Fruit fly (Drosophila melanogaster) whole organism, embryonic: ENCODE data around the gene CG15142.

Source experiments
- Asciz ChIP-seq: fragments of 200-800 bp; sonication (Bioruptor generic); optimal IDR thresholded peaks from 2 replicates; lab custom pipeline; 2017; ENCODE audit warnings: missing biosample characterization, mild to moderate bottlenecking, missing genetic modification characterization, missing genetic modification reagents
- Awh ChIP-seq: fragments of 200-800 bp; sonication (Bioruptor generic); IDR thresholded peaks from 2 replicates; pipeline ENCODE4, ENCODE4 v1.3.6; 2022; ENCODE audit warnings: missing biosample characterization, missing genetic modification characterization
- CG10147 ChIP-seq: fragments of 200-800 bp; sonication (Bioruptor generic); optimal IDR thresholded peaks from 2 replicates; lab custom pipeline; 2019; ENCODE audit warnings: missing biosample characterization, mild to moderate bottlenecking, missing genetic modification characterization, moderate library complexity
- CG10267 ChIP-seq: fragments of 200-800 bp; sonication (Bioruptor generic); optimal IDR thresholded peaks from 2 replicates; lab custom pipeline; 2018; ENCODE audit warnings: missing biosample characterization, mild to moderate bottlenecking, missing genetic modification characterization, moderate library complexity
- CG10366 ChIP-seq: fragments of 200-800 bp; sonication (Bioruptor generic); IDR thresholded peaks from 2 replicates; pipeline ENCODE4 v1.3.6; 2022; ENCODE audit warnings: missing biosample characterization, missing genetic modification characterization
- CG11247 ChIP-seq: fragments of 200-800 bp; sonication (Bioruptor generic); IDR thresholded peaks from 2 replicates; pipeline ENCODE4 v1.3.6; 2022; ENCODE audit warnings: missing biosample characterization, missing genetic modification characterization
- CG11504 ChIP-seq: fragments of 200-800 bp; sonication (Bioruptor generic); optimal IDR thresholded peaks from 3 replicates; lab custom pipeline; 2019; ENCODE audit warnings: missing biosample characterization, mild to moderate bottlenecking, missing genetic modification characterization, moderate library complexity
- CG12155 ChIP-seq: fragments of 200-800 bp; sonication (Bioruptor generic); optimal IDR thresholded peaks from 3 replicates; lab custom pipeline; 2016; ENCODE audit warnings: missing biosample characterization, missing genetic modification characterization
- CG12299 ChIP-seq: fragments of 200-800 bp; sonication (Bioruptor generic); optimal IDR thresholded peaks from 2 replicates; lab custom pipeline; 2018; ENCODE audit warnings: missing biosample characterization, mild to moderate bottlenecking, missing genetic modification characterization
- CG12659 ChIP-seq: fragments of 200-800 bp; sonication (Bioruptor generic); optimal IDR thresholded peaks from 3 replicates; lab custom pipeline; 2017; ENCODE audit warnings: mild to moderate bottlenecking, missing biosample characterization, missing genetic modification reagents, missing genetic modification characterization
- CG14441 ChIP-seq: fragments of 200-800 bp; sonication (Bioruptor generic); IDR thresholded peaks from 2 replicates; pipeline ENCODE4 v1.3.6; 2022; ENCODE audit warnings: missing biosample characterization, missing genetic modification characterization
- CG14667 ChIP-seq: fragments of 200-800 bp; sonication (Bioruptor generic); IDR thresholded peaks from 2 replicates; pipeline ENCODE4 v1.3.6; 2022; ENCODE audit warnings: missing biosample characterization, missing genetic modification characterization
- CG14965 ChIP-seq: fragments of 200-800 bp; sonication (Bioruptor generic); optimal IDR thresholded peaks from 2 replicates; lab custom pipeline; 2016; ENCODE audit warnings: missing biosample characterization, missing genetic modification characterization, borderline replicate concordance
- CG15479 ChIP-seq: fragments of 200-800 bp; sonication (Bioruptor generic); optimal IDR thresholded peaks from 3 replicates; lab custom pipeline; 2019; ENCODE audit warnings: missing biosample characterization, mild to moderate bottlenecking, missing genetic modification characterization, moderate library complexity
- CG16813 ChIP-seq: fragments of 200-800 bp; sonication (Bioruptor generic); IDR thresholded peaks from 3 replicates; pipeline ENCODE4 v1.3.6; 2022; ENCODE audit warnings: missing biosample characterization, missing genetic modification characterization; ENCODE audit not compliant: partially characterized antibody
- CG16815 ChIP-seq: fragments of 200-800 bp; sonication (Bioruptor generic); optimal IDR thresholded peaks from 3 replicates; lab custom pipeline; 2017; ENCODE audit warnings: missing biosample characterization, mild to moderate bottlenecking, missing genetic modification characterization
- CG17568 ChIP-seq: fragments of 200-800 bp; sonication (Bioruptor generic); optimal IDR thresholded peaks from 2 replicates; lab custom pipeline; 2018; ENCODE audit warnings: missing biosample characterization, mild to moderate bottlenecking, missing genetic modification characterization, moderate library complexity
- CG1792 ChIP-seq: fragments of 200-800 bp; sonication (Bioruptor generic); optimal IDR thresholded peaks from 2 replicates; lab custom pipeline; 2016; ENCODE audit warnings: missing biosample characterization, missing genetic modification characterization
- CG3726 ChIP-seq: fragments of 200-800 bp; sonication (Bioruptor generic); IDR thresholded peaks from 3 replicates; pipeline ENCODE4, ENCODE4 v1.3.6; 2022; ENCODE audit warnings: missing biosample characterization, missing genetic modification characterization
- CG4617 ChIP-seq: fragments of 200-800 bp; sonication (Bioruptor generic); optimal IDR thresholded peaks from 3 replicates; lab custom pipeline; 2016; ENCODE audit warnings: missing biosample characterization, missing genetic modification characterization, borderline replicate concordance
- CG6272 ChIP-seq: fragments of 200-800 bp; sonication (Bioruptor generic); IDR thresholded peaks from 2 replicates; pipeline ENCODE4 v1.3.6; 2022; ENCODE audit warnings: missing biosample characterization, missing genetic modification characterization
- CG8290 ChIP-seq, 3 experiments: fragments of 200-800 bp; sonication (Bioruptor generic); optimal IDR thresholded peaks; 2 replicates each; lab custom pipeline; 2016 to 2019; ENCODE audit warnings: missing biosample characterization in 3 of 3, missing genetic modification characterization in 3 of 3, mild to moderate bottlenecking in 2 of 3, moderate library complexity in 1 of 3
- CkIIα-i1 ChIP-seq: fragments of 200-800 bp; sonication (Bioruptor generic); IDR thresholded peaks from 2 replicates; pipeline ENCODE4 v1.3.6; 2022; ENCODE audit warnings: missing biosample characterization, missing genetic modification characterization
- HLH3B ChIP-seq: fragments of 200-800 bp; sonication (Bioruptor generic); IDR thresholded peaks from 2 replicates; pipeline ENCODE4 v1.3.6; 2022; ENCODE audit warnings: missing biosample characterization, missing genetic modification characterization
- Mad ChIP-seq: fragments of 200-800 bp; sonication (Bioruptor generic); optimal IDR thresholded peaks from 2 replicates; lab custom pipeline; 2016; ENCODE audit warnings: missing biosample characterization, missing genetic modification characterization
- Mrtf ChIP-seq: fragments of 200-800 bp; sonication (Bioruptor generic); IDR thresholded peaks from 3 replicates; pipeline ENCODE4 v1.3.6; 2022; ENCODE audit warnings: missing biosample characterization, missing genetic modification characterization
- NFAT ChIP-seq: fragments of 200-800 bp; sonication (Bioruptor generic); IDR thresholded peaks from 2 replicates; pipeline ENCODE4 v1.3.6; 2022; ENCODE audit warnings: missing biosample characterization, missing genetic modification characterization
- NK7.1 ChIP-seq: fragments of 200-800 bp; sonication (Bioruptor generic); optimal IDR thresholded peaks from 3 replicates; lab custom pipeline; 2016; ENCODE audit warnings: missing biosample characterization, missing genetic modification characterization
- Poxn ChIP-seq: fragments of 200-800 bp; sonication (Bioruptor generic); IDR thresholded peaks from 2 replicates; pipeline ENCODE4 v1.3.6; 2022; ENCODE audit warnings: missing biosample characterization, missing genetic modification characterization
- Ravus ChIP-seq: fragments of 200-800 bp; sonication (Bioruptor generic); IDR thresholded peaks from 2 replicates; pipeline ENCODE4 v1.3.6; 2022; ENCODE audit warnings: missing biosample characterization, missing genetic modification characterization
- Sin3A ChIP-seq: fragments of >200 bp; optimal IDR thresholded peaks from 2 replicates; lab custom pipeline; 2018
- Spps ChIP-seq: fragments of 200-800 bp; sonication (Bioruptor generic); optimal IDR thresholded peaks from 2 replicates; lab custom pipeline; 2018; ENCODE audit warnings: missing biosample characterization, mild to moderate bottlenecking, missing genetic modification characterization
- Ssrp ChIP-seq: fragments of 200-800 bp; sonication (Bioruptor generic); optimal IDR thresholded peaks from 2 replicates; lab custom pipeline; 2018; ENCODE audit warnings: missing biosample characterization, mild to moderate bottlenecking, missing genetic modification characterization, moderate library complexity
- Tbp ChIP-seq: fragments of >200 bp; optimal IDR thresholded peaks from 2 replicates; lab custom pipeline; 2018; ENCODE audit warnings: missing biosample characterization, missing genetic modification characterization
- Vsx1 ChIP-seq: fragments of 200-800 bp; sonication (Bioruptor generic); optimal IDR thresholded peaks from 2 replicates; lab custom pipeline; 2017; ENCODE audit warnings: missing biosample characterization, mild to moderate bottlenecking, missing genetic modification characterization, missing genetic modification reagents
- ase ChIP-seq: fragments of 200-800 bp; sonication (Bioruptor generic); IDR thresholded peaks from 3 replicates; pipeline ENCODE4 v1.3.6; 2022; ENCODE audit warnings: missing biosample characterization, missing genetic modification characterization
- cas ChIP-seq: fragments of 200-800 bp; sonication (Bioruptor generic); IDR thresholded peaks from 2 replicates; pipeline ENCODE4 v1.3.6; 2022; ENCODE audit warnings: missing biosample characterization, missing genetic modification characterization
- danr ChIP-seq: fragments of 200-800 bp; sonication (Bioruptor generic); IDR thresholded peaks from 2 replicates; pipeline ENCODE4 v1.3.6; 2022; ENCODE audit warnings: missing biosample characterization, missing genetic modification characterization
- gsb-n ChIP-seq: fragments of 200-800 bp; sonication (Bioruptor generic); optimal IDR thresholded peaks from 3 replicates; lab custom pipeline; 2018; ENCODE audit warnings: missing biosample characterization, mild to moderate bottlenecking, missing genetic modification characterization
- hbn ChIP-seq: fragments of 200-800 bp; sonication (Bioruptor generic); IDR thresholded peaks from 2 replicates; pipeline ENCODE4 v1.3.6; 2022; ENCODE audit warnings: missing biosample characterization, missing genetic modification characterization; ENCODE audit not compliant: partially characterized antibody
- jumu ChIP-seq: fragments of 200-800 bp; sonication (Bioruptor generic); optimal IDR thresholded peaks from 3 replicates; lab custom pipeline; 2016; ENCODE audit warnings: missing biosample characterization, missing genetic modification characterization
- lmd ChIP-seq: fragments of 200-800 bp; sonication (Bioruptor generic); IDR thresholded peaks from 2 replicates; pipeline ENCODE4 v1.3.6; 2022; ENCODE audit warnings: missing biosample characterization, missing genetic modification characterization
- maf-S ChIP-seq: fragments of 200-800 bp; sonication (Bioruptor generic); optimal IDR thresholded peaks from 2 replicates; lab custom pipeline; 2016; ENCODE audit warnings: missing biosample characterization, missing genetic modification characterization
- oc ChIP-seq: fragments of 200-800 bp; sonication (Bioruptor generic); optimal IDR thresholded peaks from 2 replicates; lab custom pipeline; 2018; ENCODE audit warnings: missing biosample characterization, mild to moderate bottlenecking, missing genetic modification characterization, moderate library complexity
- run ChIP-seq: fragments of 200-800 bp; sonication (Bioruptor generic); optimal IDR thresholded peaks from 3 replicates; lab custom pipeline; 2018; ENCODE audit warnings: missing biosample characterization, mild to moderate bottlenecking, missing genetic modification characterization
- seq ChIP-seq: fragments of 200-800 bp; sonication (Bioruptor generic); IDR thresholded peaks from 2 replicates; pipeline ENCODE4 v1.3.6; 2022; ENCODE audit warnings: missing biosample characterization, missing genetic modification characterization
- tin ChIP-seq: fragments of 200-800 bp; sonication (Bioruptor generic); optimal IDR thresholded peaks from 3 replicates; lab custom pipeline; 2016; ENCODE audit warnings: missing biosample characterization, missing genetic modification characterization
- tna ChIP-seq: fragments of 200-800 bp; sonication (Bioruptor generic); IDR thresholded peaks from 2 replicates; pipeline ENCODE4 v1.3.6; 2022; ENCODE audit warnings: missing biosample characterization, missing genetic modification characterization; ENCODE audit not compliant: partially characterized antibody
- unc-4 ChIP-seq: fragments of 200-800 bp; sonication (Bioruptor generic); IDR thresholded peaks from 2 replicates; pipeline ENCODE4 v1.3.6; 2022; ENCODE audit warnings: missing biosample characterization, missing genetic modification characterization; ENCODE audit not compliant: partially characterized antibody
- vfl ChIP-seq: fragments of 200-800 bp; sonication (Bioruptor generic); optimal IDR thresholded peaks from 2 replicates; lab custom pipeline; 2016; ENCODE audit warnings: missing biosample characterization, missing genetic modification characterization
- zf30C ChIP-seq: fragments of 200-800 bp; sonication (Bioruptor generic); optimal IDR thresholded peaks from 3 replicates; lab custom pipeline; 2018; ENCODE audit warnings: missing biosample characterization, mild to moderate bottlenecking, missing genetic modification characterization

Gene CG15142

DNA sequence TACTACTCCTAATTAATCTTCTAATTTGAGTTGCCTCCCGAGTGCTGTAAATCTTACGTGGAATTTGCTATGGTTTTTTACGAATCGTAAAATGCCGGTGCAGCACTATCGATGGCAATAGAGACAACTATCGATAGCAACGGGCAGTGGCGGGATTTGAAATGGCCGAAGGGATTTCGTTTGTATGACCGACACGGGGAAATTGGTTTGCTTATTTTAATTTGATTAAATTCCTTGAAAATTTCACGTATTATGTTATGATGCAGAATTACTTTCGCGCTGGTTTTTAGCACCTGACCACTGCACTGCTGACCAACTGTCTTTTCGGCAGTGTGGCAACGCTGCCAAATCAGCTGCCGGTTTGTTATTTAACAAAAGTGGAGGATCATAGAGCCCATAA is 14.4 kb downstream of the CG15142 start, which contains the start of the genes GCS2beta and CG5131 (continued):
- TF ChIP-seq hbn (GFP tag; lab: Robert Waterston, UW) (peak; percentile 91), CG10267 (peak; percentile 76), CG10147 (GFP tag; lab: Kevin White, UChicago) (peak; percentile 85), CG17568 (GFP tag; lab: Kevin White, UChicago) (no peak), CG6272 (peak; percentile 95), CG12659 (GFP tag; lab: Kevin White, UChicago) (peak; percentile 95), Sin3A (peak; percentile 98), CG15479 (GFP tag; lab: Kevin White, UChicago) (no peak), CG14667 (GFP tag; lab: Robert Waterston, UW) (peak; percentile 92), Ssrp (tag; lab: Kevin White, UChicago) (peak; percentile 91), CG1792 (peak; percentile 93), CG16815 (peak; percentile 91), run (tag; lab: Kevin White, UChicago) (peak; percentile 52), CG16813 (GFP tag; lab: Robert Waterston, UW) (peak; percentile 94), Ravus (GFP tag; lab: Robert Waterston, UW) (peak; percentile 75), Spps (tag; lab: Kevin White, UChicago) (peak; percentile 56), gsb-n (tag; lab: Kevin White, UChicago) (peak; percentile 90), CkIIα-i1 (GFP tag; lab: Robert Waterston, UW) (peak; percentile 51; the same call in 1 of the 2 replicates), tin (GFP tag; lab: Kevin White, UChicago) (peak; percentile 95), zf30C (GFP tag; lab: Kevin White, UChicago) (no peak), CG4617 (GFP tag; lab: Kevin White, UChicago) (peak; percentile 98), CG14965 (GFP tag; lab: Kevin White, UChicago) (peak; percentile 51), NK7.1 (GFP tag; lab: Kevin White, UChicago) (peak; percentile 84), jumu (peak; percentile 98), HLH3B (peak; percentile 91), cas (GFP tag; lab: Robert Waterston, UW) (peak; percentile 87), maf-S (GFP tag; lab: Kevin White, UChicago) (peak; percentile 95), CG10366 (GFP tag; lab: Robert Waterston, UW) (peak; percentile 93), Vsx1 (peak; percentile 33), CG11247 (GFP tag; lab: Robert Waterston, UW) (peak; percentile 96), tna (GFP tag; lab: Robert Waterston, UW) (peak; percentile 83), unc-4 (GFP tag; lab: Robert Waterston, UW) (peak; percentile 88), CG14441 (GFP tag; lab: Robert Waterston, UW) (peak; percentile 95), Mad (GFP tag; lab: Kevin White, UChicago) (peak; percentile 97), vfl (GFP tag; lab: Kevin White, UChicago) (peak; percentile 97), oc (tag; lab: Kevin White, UChicago) (peak; percentile 74), Awh (GFP tag; lab: Robert Waterston, UW) (peak; percentile 87), CG12155 (GFP tag; lab: Kevin White, UChicago) (peak; percentile 95), ase (peak; percentile 92), Mrtf (GFP tag; lab: Robert Waterston, UW) (peak; percentile 85), Asciz (GFP tag; lab: Kevin White, UChicago) (peak; percentile 70), CG11504 (tag; lab: Kevin White, UChicago) (peak; percentile 85), Poxn (peak; percentile 90), lmd (GFP tag; lab: Robert Waterston, UW) (peak; percentile 95), NFAT (GFP tag; lab: Robert Waterston, UW) (peak; percentile 95), danr (GFP tag; lab: Robert Waterston, UW) (peak; percentile 86), CG3726 (GFP tag; lab: Robert Waterston, UW) (peak; percentile 87; the same call in 2 of the 3 replicates), seq (GFP tag; lab: Robert Waterston, UW) (peak; percentile 91), CG12299 (peak; percentile 59), CG8290 (GFP tag; optimal IDR thresholded peaks at IDR 0.05; lab: Kevin White, UChicago) (peak; percentile 72), CG8290 (tag; optimal IDR thresholded peaks at IDR 0.05; lab: Kevin White, UChicago) (peak; percentile 35 to 97), Tbp (no peak)
